Fruit fly (Drosophila melanogaster) whole organism, embryonic: ENCODE results near the gene CG14995.

Experiments
- Abd-B ChIP-seq: fragments of 200-800 bp; sonication (Bioruptor generic); optimal IDR thresholded peaks from 2 replicates; lab custom pipeline; 2018; ENCODE audit warnings: missing biosample characterization, mild to moderate bottlenecking, missing genetic modification characterization, moderate library complexity
- Atf3 ChIP-seq: fragments of 200-800 bp; sonication (Bioruptor generic); optimal IDR thresholded peaks from 3 replicates; lab custom pipeline; 2016; ENCODE audit warnings: missing biosample characterization, missing genetic modification characterization
- Blimp-1 ChIP-seq: fragments of 200-800 bp; sonication (Bioruptor generic); optimal IDR thresholded peaks from 3 replicates; lab custom pipeline; 2018; ENCODE audit warnings: missing biosample characterization, missing genetic modification characterization, mild to moderate bottlenecking, moderate library complexity, missing genetic modification reagents
- CG1024 ChIP-seq: fragments of 200-800 bp; sonication (Bioruptor generic); IDR thresholded peaks from 2 replicates; pipeline ENCODE4 v1.3.6; 2022; ENCODE audit warnings: missing biosample characterization, missing genetic modification characterization
- CG10543 ChIP-seq: fragments of 200-800 bp; sonication (Bioruptor generic); optimal IDR thresholded peaks from 3 replicates; lab custom pipeline; 2017; ENCODE audit warnings: missing biosample characterization, mild to moderate bottlenecking, missing genetic modification characterization, moderate library complexity
- CG10654 ChIP-seq: fragments of 200-800 bp; sonication (Bioruptor generic); optimal IDR thresholded peaks from 2 replicates; lab custom pipeline; 2016; ENCODE audit warnings: missing biosample characterization, missing genetic modification characterization
- CG12071 ChIP-seq: fragments of 200-800 bp; sonication (Bioruptor generic); optimal IDR thresholded peaks from 3 replicates; lab custom pipeline; 2018; ENCODE audit warnings: missing biosample characterization, mild to moderate bottlenecking, missing genetic modification characterization
- CG13424 ChIP-seq: fragments of 200-800 bp; sonication (Bioruptor generic); optimal IDR thresholded peaks from 2 replicates; lab custom pipeline; 2019; ENCODE audit warnings: missing biosample characterization, mild to moderate bottlenecking, missing genetic modification characterization, moderate library complexity
- CG14050 ChIP-seq: fragments of 200-800 bp; sonication (Bioruptor generic); IDR thresholded peaks from 3 replicates; pipeline ENCODE4 v1.3.6; 2022; ENCODE audit warnings: missing biosample characterization, missing genetic modification characterization
- CG15601 ChIP-seq: fragments of 200-800 bp; sonication (Bioruptor generic); optimal IDR thresholded peaks from 3 replicates; lab custom pipeline; 2019; ENCODE audit warnings: missing biosample characterization, mild to moderate bottlenecking, missing genetic modification characterization, moderate library complexity
- CG17612 ChIP-seq: fragments of 200-800 bp; sonication (Bioruptor generic); IDR thresholded peaks from 2 replicates; pipeline ENCODE4 v1.3.6; 2022; ENCODE audit warnings: missing biosample characterization, missing genetic modification characterization
- CG2120 ChIP-seq: fragments of 200-800 bp; sonication (Bioruptor generic); optimal IDR thresholded peaks from 3 replicates; lab custom pipeline; 2016; ENCODE audit warnings: missing biosample characterization, missing genetic modification characterization
- CG2875 ChIP-seq: fragments of 200-800 bp; sonication (Bioruptor generic); optimal IDR thresholded peaks from 2 replicates; lab custom pipeline; 2017; ENCODE audit warnings: missing biosample characterization, mild to moderate bottlenecking, missing genetic modification characterization, missing genetic modification reagents
- CG33213 ChIP-seq: fragments of 200-800 bp; sonication (Bioruptor generic); optimal IDR thresholded peaks from 3 replicates; lab custom pipeline; 2016; ENCODE audit warnings: missing biosample characterization, missing genetic modification characterization
- CG42726 ChIP-seq: fragments of 200-800 bp; sonication (Bioruptor generic); IDR thresholded peaks from 2 replicates; pipeline ENCODE4 v1.3.6; 2022; ENCODE audit warnings: missing biosample characterization, missing genetic modification characterization; ENCODE audit not compliant: partially characterized antibody
- CG4820 ChIP-seq: fragments of 200-800 bp; sonication (Bioruptor generic); optimal IDR thresholded peaks from 3 replicates; lab custom pipeline; 2016; ENCODE audit warnings: missing biosample characterization, missing genetic modification characterization
- CG7839 ChIP-seq: fragments of 200-800 bp; sonication (Bioruptor generic); optimal IDR thresholded peaks from 3 replicates; lab custom pipeline; 2018; ENCODE audit warnings: missing biosample characterization, mild to moderate bottlenecking, missing genetic modification characterization, moderate library complexity
- CG8388 ChIP-seq: fragments of 200-800 bp; sonication (Bioruptor generic); optimal IDR thresholded peaks from 2 replicates; lab custom pipeline; 2019; ENCODE audit warnings: missing biosample characterization, mild to moderate bottlenecking, missing genetic modification characterization, moderate library complexity
- CG9609 ChIP-seq: fragments of 200-800 bp; sonication (Bioruptor generic); optimal IDR thresholded peaks from 3 replicates; lab custom pipeline; 2016; ENCODE audit warnings: missing biosample characterization, missing genetic modification characterization
- CTCF ChIP-seq: fragments of 200-800 bp; sonication (Bioruptor generic); optimal IDR thresholded peaks from 2 replicates; lab custom pipeline; 2017; ENCODE audit warnings: missing biosample characterization, mild to moderate bottlenecking, missing genetic modification characterization, moderate library complexity
- Chrac-16 ChIP-seq: fragments of 200-800 bp; sonication (Bioruptor generic); optimal IDR thresholded peaks from 3 replicates; lab custom pipeline; 2016; ENCODE audit warnings: missing biosample characterization, missing genetic modification characterization
- Dip3 ChIP-seq: fragments of 200-800 bp; sonication (Bioruptor generic); optimal IDR thresholded peaks from 3 replicates; lab custom pipeline; 2016; ENCODE audit warnings: missing biosample characterization, missing genetic modification characterization
- E2f1 ChIP-seq: fragments of 200-800 bp; sonication (Bioruptor generic); IDR thresholded peaks from 2 replicates; pipeline ENCODE4 v1.3.6; 2022; ENCODE audit warnings: missing biosample characterization, missing genetic modification characterization
- E2f2 ChIP-seq: fragments of 200-800 bp; sonication (Bioruptor generic); IDR thresholded peaks from 2 replicates; pipeline ENCODE4 v1.3.6; 2022; ENCODE audit warnings: missing biosample characterization, missing genetic modification characterization
- Elba2 ChIP-seq: fragments of 200-800 bp; sonication (Bioruptor generic); optimal IDR thresholded peaks from 3 replicates; lab custom pipeline; 2016; ENCODE audit warnings: missing biosample characterization, missing genetic modification characterization
- GATAe ChIP-seq: fragments of 200-800 bp; sonication (Bioruptor generic); conservative IDR thresholded peaks from 2 replicates; pipeline ENCODE4 v1.3.6; 2022; ENCODE audit warnings: missing biosample characterization, missing genetic modification characterization
- HmgD ChIP-seq: fragments of 200-800 bp; sonication (Bioruptor generic); optimal IDR thresholded peaks from 3 replicates; lab custom pipeline; 2016; ENCODE audit warnings: missing biosample characterization, missing genetic modification characterization
- Hsf ChIP-seq: fragments of 200-800 bp; sonication (Bioruptor generic); optimal IDR thresholded peaks from 3 replicates; lab custom pipeline; 2016; ENCODE audit warnings: missing biosample characterization, missing genetic modification characterization
- Lhr ChIP-seq: fragments of 200-800 bp; sonication (Bioruptor generic); optimal IDR thresholded peaks from 3 replicates; lab custom pipeline; 2017; ENCODE audit warnings: mild to moderate bottlenecking, missing biosample characterization, missing genetic modification reagents, missing genetic modification characterization
- Mad ChIP-seq: fragments of 200-800 bp; sonication (Bioruptor generic); optimal IDR thresholded peaks from 2 replicates; lab custom pipeline; 2016; ENCODE audit warnings: missing biosample characterization, missing genetic modification characterization
- Mrtf ChIP-seq: fragments of 200-800 bp; sonication (Bioruptor generic); IDR thresholded peaks from 3 replicates; pipeline ENCODE4 v1.3.6; 2022; ENCODE audit warnings: missing biosample characterization, missing genetic modification characterization
- Nf-YA ChIP-seq: fragments of 200-800 bp; sonication (Bioruptor generic); IDR thresholded peaks from 2 replicates; pipeline ENCODE4 v1.3.6; 2022; ENCODE audit warnings: missing biosample characterization, missing genetic modification characterization
- Rx ChIP-seq: fragments of 200-800 bp; sonication (Bioruptor generic); IDR thresholded peaks from 2 replicates; pipeline ENCODE4 v1.3.6; 2022; ENCODE audit warnings: missing biosample characterization, missing genetic modification characterization
- Ssrp ChIP-seq: fragments of 200-800 bp; sonication (Bioruptor generic); optimal IDR thresholded peaks from 2 replicates; lab custom pipeline; 2018; ENCODE audit warnings: missing biosample characterization, mild to moderate bottlenecking, missing genetic modification characterization, moderate library complexity
- ap ChIP-seq: fragments of 200-800 bp; sonication (Bioruptor generic); IDR thresholded peaks from 2 replicates; pipeline ENCODE4 v1.3.6; 2022; ENCODE audit warnings: missing biosample characterization, missing genetic modification characterization
- cg ChIP-seq: fragments of 200-800 bp; sonication (Bioruptor generic); optimal IDR thresholded peaks from 3 replicates; lab custom pipeline; 2019; ENCODE audit warnings: missing biosample characterization, mild to moderate bottlenecking, missing genetic modification characterization, moderate library complexity
- crc ChIP-seq: fragments of 200-800 bp; sonication (Bioruptor generic); optimal IDR thresholded peaks from 2 replicates; lab custom pipeline; 2016; ENCODE audit warnings: missing biosample characterization, missing genetic modification characterization
- dpn ChIP-seq, 2 experiments: fragments of 200-800 bp; sonication (Bioruptor generic); optimal IDR thresholded peaks; 3 replicates each; lab custom pipeline; 2016; ENCODE audit warnings: missing biosample characterization in 2 of 2, missing genetic modification characterization in 2 of 2
- fd3F ChIP-seq: fragments of 200-800 bp; sonication (Bioruptor generic); optimal IDR thresholded peaks from 2 replicates; lab custom pipeline; 2018; ENCODE audit warnings: missing biosample characterization, mild to moderate bottlenecking, missing genetic modification characterization, moderate library complexity
- gce ChIP-seq: fragments of 200-800 bp; sonication (Bioruptor generic); IDR thresholded peaks from 3 replicates; pipeline ENCODE4 v1.3.6; 2022; ENCODE audit warnings: missing biosample characterization, missing genetic modification characterization
- ham ChIP-seq: fragments of 200-800 bp; sonication (Bioruptor generic); IDR thresholded peaks from 2 replicates; pipeline ENCODE4 v1.3.6; 2022; ENCODE audit warnings: missing biosample characterization, missing genetic modification characterization
- hth ChIP-seq: fragments of >200 bp; optimal IDR thresholded peaks from 2 replicates; lab custom pipeline; 2017; ENCODE audit warnings: inconsistent platforms
- mam ChIP-seq: fragments of 200-800 bp; sonication (Bioruptor generic); optimal IDR thresholded peaks from 3 replicates; lab custom pipeline; 2016; ENCODE audit warnings: missing biosample characterization, missing genetic modification characterization
- mirr ChIP-seq: fragments of 200-800 bp; sonication (Bioruptor generic); optimal IDR thresholded peaks from 3 replicates; lab custom pipeline; 2018; ENCODE audit warnings: missing biosample characterization, mild to moderate bottlenecking, missing genetic modification characterization
- oc ChIP-seq: fragments of 200-800 bp; sonication (Bioruptor generic); optimal IDR thresholded peaks from 2 replicates; lab custom pipeline; 2018; ENCODE audit warnings: missing biosample characterization, mild to moderate bottlenecking, missing genetic modification characterization, moderate library complexity
- sens-2 ChIP-seq: fragments of 200-800 bp; sonication (Bioruptor generic); IDR thresholded peaks from 2 replicates; pipeline ENCODE4 v1.3.6; 2022; ENCODE audit warnings: missing biosample characterization, missing genetic modification characterization
- tgo ChIP-seq: fragments of 200-800 bp; sonication (Bioruptor generic); IDR thresholded peaks from 3 replicates; pipeline ENCODE4 v1.3.6; 2022; ENCODE audit warnings: missing biosample characterization, missing genetic modification characterization
- tin ChIP-seq: fragments of 200-800 bp; sonication (Bioruptor generic); optimal IDR thresholded peaks from 3 replicates; lab custom pipeline; 2016; ENCODE audit warnings: missing biosample characterization, missing genetic modification characterization
- tio ChIP-seq: fragments of 200-800 bp; sonication (Bioruptor generic); optimal IDR thresholded peaks from 2 replicates; lab custom pipeline; 2017; ENCODE audit warnings: missing biosample characterization, missing genetic modification characterization, inconsistent platforms
- wdn ChIP-seq: fragments of 200-800 bp; sonication (Bioruptor generic); IDR thresholded peaks from 2 replicates; pipeline ENCODE4 v1.3.6; 2022; ENCODE audit warnings: missing biosample characterization, missing genetic modification characterization
- wek ChIP-seq: fragments of 200-800 bp; sonication (Bioruptor generic); optimal IDR thresholded peaks from 3 replicates; lab custom pipeline; 2018; ENCODE audit warnings: missing biosample characterization, mild to moderate bottlenecking, missing genetic modification characterization, moderate library complexity
- z ChIP-seq: fragments of 200-800 bp; sonication (Bioruptor generic); IDR thresholded peaks from 3 replicates; pipeline ENCODE4 v1.3.6; 2022; ENCODE audit warnings: missing biosample characterization, missing genetic modification characterization

CG14995 gene

DNA sequence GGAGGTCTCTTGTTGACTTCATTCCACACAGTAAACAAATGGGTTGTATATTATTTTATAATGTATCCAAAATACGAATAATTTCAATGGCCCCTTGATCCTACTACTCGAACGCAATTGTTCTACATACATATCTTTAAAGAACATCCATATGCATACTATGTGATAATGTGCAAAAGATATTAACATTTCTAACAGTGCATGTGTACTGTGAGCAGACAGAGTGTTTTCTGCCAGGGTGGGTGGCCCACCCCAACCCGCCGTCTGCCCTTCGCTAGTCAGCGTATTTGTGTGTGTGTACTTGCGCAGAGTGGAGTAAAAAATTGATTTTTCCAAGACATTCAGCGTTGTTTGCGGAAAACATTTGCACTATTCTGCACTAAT lies 32.1 kb downstream of the CG14995 start (continued):
- no peak for TF ChIP-seq crc (GFP tag; lab: Kevin White, UChicago)
- no peak for TF ChIP-seq CG15601 (tag; lab: Kevin White, UChicago)
- TF ChIP-seq CG12071 (GFP tag; lab: Kevin White, UChicago), result peak; percentile 78
- TF ChIP-seq CG8388 (GFP tag; lab: Kevin White, UChicago), result peak; percentile 37
- TF ChIP-seq CG7839 (tag; lab: Kevin White, UChicago), result no peak
- TF ChIP-seq Dip3 (GFP tag; lab: Kevin White, UChicago), result peak; percentile 9
- no peak for TF ChIP-seq CTCF (GFP tag; lab: Kevin White, UChicago)
- TF ChIP-seq Lhr (GFP tag; lab: Kevin White, UChicago), result no peak
- peak; percentile 54 for TF ChIP-seq oc
- TF ChIP-seq CG10543 (GFP tag; lab: Kevin White, UChicago), result no peak
- peak; percentile 50 for TF ChIP-seq CG10654 (GFP tag; lab: Kevin White, UChicago)
- peak; percentile 21 for TF ChIP-seq CG13424
- peak; percentile 23 for TF ChIP-seq tio (GFP tag; lab: Kevin White, UChicago)
- TF ChIP-seq Elba2, result no peak
- no peak for TF ChIP-seq wek (GFP tag; lab: Kevin White, UChicago)
- peak in 1 of 2 experiments; percentile 50 for TF ChIP-seq dpn (GFP tag; optimal IDR thresholded peaks at IDR 0.05; lab: Kevin White, UChicago)
- TF ChIP-seq Blimp-1 (GFP tag; lab: Kevin White, UChicago), result peak; percentile 56
- peak; percentile 68 for TF ChIP-seq Rx
- no peak for TF ChIP-seq mirr
- peak; percentile 76 for TF ChIP-seq ap (GFP tag; lab: Robert Waterston, UW)
- TF ChIP-seq CG2120, result peak; percentile 5
- no peak for TF ChIP-seq hth
- TF ChIP-seq CG1024 (GFP tag; lab: Robert Waterston, UW), result peak; percentile 56; the same call in 1 of the 2 replicates
- no peak for TF ChIP-seq CG33213 (GFP tag; lab: Kevin White, UChicago)
- TF ChIP-seq CG14050, result peak; percentile 74
- TF ChIP-seq ham (GFP tag; lab: Robert Waterston, UW), result peak; percentile 46; the same call in 1 of the 2 replicates
- peak; percentile 14 for TF ChIP-seq Abd-B
- peak; percentile 53 for TF ChIP-seq CG4820 (GFP tag; lab: Kevin White, UChicago)
- no peak for TF ChIP-seq z (GFP tag; lab: Robert Waterston, UW)
- no peak for TF ChIP-seq E2f2 (GFP tag; lab: Robert Waterston, UW)
- peak; percentile 51; the same call in 1 of the 3 replicates for TF ChIP-seq Mrtf (GFP tag; lab: Robert Waterston, UW)
- peak; percentile 48 for TF ChIP-seq tin (GFP tag; lab: Kevin White, UChicago)
- TF ChIP-seq CG9609, result peak; percentile 45
- peak; percentile 12 for TF ChIP-seq Chrac-16 (GFP tag; lab: Kevin White, UChicago)
- TF ChIP-seq CG2875 (GFP tag; lab: Kevin White, UChicago), result no peak
- peak; percentile 65 for TF ChIP-seq tgo (GFP tag; lab: Robert Waterston, UW)
- TF ChIP-seq GATAe (GFP tag; lab: Robert Waterston, UW), result no peak
- no peak for TF ChIP-seq Mad (GFP tag; lab: Kevin White, UChicago)
- peak; percentile 53; the same call in 1 of the 3 replicates for TF ChIP-seq gce
- TF ChIP-seq Nf-YA (GFP tag; lab: Robert Waterston, UW), result 0 out of 2 replicates have a peak, but pooled peaks have one; percentile 8
- TF ChIP-seq E2f1, result peak; percentile 81
- no peak for TF ChIP-seq CG42726 (GFP tag; lab: Robert Waterston, UW)
- no peak for TF ChIP-seq Atf3 (GFP tag; lab: Kevin White, UChicago)
- TF ChIP-seq cg, result peak; percentile 6
- TF ChIP-seq HmgD (GFP tag; lab: Kevin White, UChicago), result no peak
- TF ChIP-seq mam (GFP tag; lab: Kevin White, UChicago), result no peak
- peak; percentile 47 for TF ChIP-seq Ssrp (tag; lab: Kevin White, UChicago)
- peak; percentile 17 for TF ChIP-seq fd3F (GFP tag; lab: Kevin White, UChicago)
- TF ChIP-seq wdn (GFP tag; lab: Robert Waterston, UW), result no peak
- TF ChIP-seq sens-2 (GFP tag; lab: Robert Waterston, UW), result peak; percentile 63; the same call in 1 of the 2 replicates
- TF ChIP-seq Hsf (GFP tag; lab: Kevin White, UChicago), result peak; percentile 37
- peak; percentile 52 for TF ChIP-seq CG17612 (GFP tag; lab: Robert Waterston, UW)
